Worm (Caenorhabditis elegans): ENCODE measurements around the gene bpl-1.

- TF ChIP-seq pha-4 (tag; optimal IDR thresholded peaks at IDR 0.05) (no peak), ets-4 (tag; optimal IDR thresholded peaks at IDR 0.05) (peak; percentile 47), ama-1 (optimal IDR thresholded peaks at IDR 0.05) (no peak), F13H6.1 (tag; optimal IDR thresholded peaks at IDR 0.05) (peak; percentile 40), pqm-1 (tag; optimal IDR thresholded peaks at IDR 0.05) (peak; percentile 20), elt-2 (tag; optimal IDR thresholded peaks at IDR 0.05) (peak; percentile 76), nhr-11 (tag; optimal IDR thresholded peaks at IDR 0.05) (no peak), nfya-1 (tag; optimal IDR thresholded peaks at IDR 0.05) (no peak), dmd-4 (tag; optimal IDR thresholded peaks at IDR 0.05; ENCODE audit: borderline replicate concordance) (peak; percentile 59), ceh-31 (tag; optimal IDR thresholded peaks at IDR 0.05) (peak; percentile 74), sdc-2 (tag; optimal IDR thresholded peaks at IDR 0.05) (peak; percentile 61), ttx-3 (tag; optimal IDR thresholded peaks at IDR 0.05) (peak; percentile 42), ceh-22 (tag; optimal IDR thresholded peaks at IDR 0.05) (no peak), sox-2 (GFP tag; IDR thresholded peaks at IDR 0.05) (peak; percentile 71)
Observed at ce11 chrII:6248503-6248902, 25.5 kb upstream of the bpl-1 start.
